Worm (Caenorhabditis elegans) whole organism, mixed stage, embryonic: Measurements from ENCODE around the gene Y77E11A.16.

Source experiments
- M03D4.4 ChIP-seq: sonication (generic microtip); optimal IDR thresholded peaks from 2 replicates; lab custom pipeline; 2017; ENCODE audit warnings: mild to moderate bottlenecking, missing genetic modification characterization, missing compliant biosample characterization
- bed-3 ChIP-seq: fragments of 200-800 bp; sonication (Bioruptor generic); optimal IDR thresholded peaks from 3 replicates; lab custom pipeline; 2018; ENCODE audit warnings: mild to moderate bottlenecking, missing genetic modification characterization, moderate library complexity, missing compliant biosample characterization
- blmp-1 ChIP-seq: fragments of 150-350 bp; optimal IDR thresholded peaks from 2 replicates; lab custom pipeline; 2014; ENCODE audit warnings: missing biosample characterization, missing genetic modification characterization
- ceh-43 ChIP-seq: fragments of 200-800 bp; sonication (Bioruptor generic); optimal IDR thresholded peaks from 2 replicates; lab custom pipeline; 2018; ENCODE audit warnings: mild to moderate bottlenecking, missing genetic modification characterization, moderate library complexity, missing compliant biosample characterization
- ceh-83 ChIP-seq: fragments of 200-800 bp; sonication (Bioruptor generic); optimal IDR thresholded peaks from 2 replicates; lab custom pipeline; 2018; ENCODE audit warnings: mild to moderate bottlenecking, missing genetic modification characterization, missing compliant biosample characterization
- ces-1 ChIP-seq: fragments of 150-350 bp; optimal IDR thresholded peaks from 2 replicates; lab custom pipeline; 2014; ENCODE audit warnings: missing biosample characterization, missing genetic modification reagents, missing genetic modification characterization
- cnd-1 ChIP-seq: fragments of 200-800 bp; sonication (Bioruptor generic); optimal IDR thresholded peaks from 2 replicates; lab custom pipeline; 2018; ENCODE audit warnings: mild to moderate bottlenecking, missing genetic modification characterization, missing compliant biosample characterization
- drap-1 ChIP-seq: fragments of 200-800 bp; sonication (Bioruptor generic); optimal IDR thresholded peaks from 3 replicates; lab custom pipeline; 2018; ENCODE audit warnings: mild to moderate bottlenecking, missing genetic modification characterization, missing compliant biosample characterization
- elt-1 ChIP-seq: sonication (generic microtip); optimal IDR thresholded peaks from 2 replicates; lab custom pipeline; 2017; ENCODE audit warnings: missing genetic modification characterization, mild to moderate bottlenecking, missing compliant biosample characterization, antibody characterized with exemption, moderate library complexity, borderline replicate concordance; ENCODE audit not compliant: insufficient read depth
- elt-3 ChIP-seq: fragments of 150-350 bp; optimal IDR thresholded peaks from 2 replicates; lab custom pipeline; 2014; ENCODE audit warnings: missing biosample characterization, missing genetic modification characterization
- flh-1 ChIP-seq: fragments of 200-800 bp; sonication (Bioruptor generic); optimal IDR thresholded peaks from 2 replicates; lab custom pipeline; 2018; ENCODE audit warnings: mild to moderate bottlenecking, missing genetic modification characterization, moderate library complexity, missing compliant biosample characterization
- ham-2 ChIP-seq: fragments of 200-800 bp; sonication (Bioruptor generic); optimal IDR thresholded peaks from 2 replicates; lab custom pipeline; 2018; ENCODE audit warnings: mild to moderate bottlenecking, missing genetic modification characterization, missing compliant biosample characterization
- hlh-1 ChIP-seq: fragments of 150-350 bp; optimal IDR thresholded peaks from 2 replicates; lab custom pipeline; 2014; ENCODE audit warnings: missing biosample characterization, missing genetic modification reagents, missing genetic modification characterization
- lin-13 ChIP-seq: fragments of 150-350 bp; optimal IDR thresholded peaks from 2 replicates; lab custom pipeline; 2014; ENCODE audit warnings: missing biosample characterization, missing genetic modification characterization
- lsy-2 ChIP-seq: fragments of 150-350 bp; optimal IDR thresholded peaks from 2 replicates; lab custom pipeline; 2014; ENCODE audit warnings: missing biosample characterization, missing genetic modification characterization
- mab-5 ChIP-seq: fragments of 150-350 bp; optimal IDR thresholded peaks from 2 replicates; lab custom pipeline; 2014; ENCODE audit warnings: missing biosample characterization, missing genetic modification characterization
- nhr-12 ChIP-seq: fragments of 150-350 bp; optimal IDR thresholded peaks from 2 replicates; lab custom pipeline; 2014; ENCODE audit warnings: missing biosample characterization, missing genetic modification characterization
- nhr-2 ChIP-seq: fragments of 150-350 bp; optimal IDR thresholded peaks from 2 replicates; lab custom pipeline; 2014; ENCODE audit warnings: missing biosample characterization, missing genetic modification characterization
- nhr-237 ChIP-seq: fragments of 150-350 bp; optimal IDR thresholded peaks from 2 replicates; lab custom pipeline; 2014; ENCODE audit warnings: missing biosample characterization, missing genetic modification characterization
- nhr-28 ChIP-seq: fragments of 150-350 bp; optimal IDR thresholded peaks from 2 replicates; lab custom pipeline; 2014; ENCODE audit warnings: missing biosample characterization, missing genetic modification characterization
- nhr-76 ChIP-seq: sonication (generic microtip); optimal IDR thresholded peaks from 2 replicates; lab custom pipeline; 2017; ENCODE audit warnings: missing biosample characterization, missing genetic modification characterization
- pha-4 ChIP-seq: fragments of 150-350 bp; optimal IDR thresholded peaks from 2 replicates; lab custom pipeline; 2018; ENCODE audit warnings: missing biosample characterization, missing genetic modification reagents, missing genetic modification characterization
- sem-2 ChIP-seq: fragments of 200-800 bp; sonication (Bioruptor generic); optimal IDR thresholded peaks from 2 replicates; lab custom pipeline; 2018; ENCODE audit warnings: mild to moderate bottlenecking, missing genetic modification characterization, missing compliant biosample characterization
- sptf-1 ChIP-seq: sonication (generic microtip); optimal IDR thresholded peaks from 2 replicates; lab custom pipeline; 2017; ENCODE audit warnings: mild to moderate bottlenecking, missing genetic modification characterization, moderate library complexity, missing compliant biosample characterization
- tbx-8 ChIP-seq: fragments of 200-800 bp; sonication (Bioruptor generic); optimal IDR thresholded peaks from 2 replicates; lab custom pipeline; 2018; ENCODE audit warnings: mild to moderate bottlenecking, missing genetic modification characterization, moderate library complexity, missing compliant biosample characterization
- unc-39 ChIP-seq: fragments of 150-350 bp; optimal IDR thresholded peaks from 2 replicates; lab custom pipeline; 2014; ENCODE audit warnings: missing biosample characterization, missing genetic modification characterization
- unc-62 ChIP-seq: fragments of 150-350 bp; optimal IDR thresholded peaks from 2 replicates; lab custom pipeline; 2014; ENCODE audit warnings: missing biosample characterization, missing genetic modification reagents, missing genetic modification characterization
- zip-8 ChIP-seq: fragments of 150-350 bp; optimal IDR thresholded peaks from 2 replicates; lab custom pipeline; 2014; ENCODE audit warnings: missing biosample characterization, missing genetic modification characterization

Gene Y77E11A.16

DNA sequence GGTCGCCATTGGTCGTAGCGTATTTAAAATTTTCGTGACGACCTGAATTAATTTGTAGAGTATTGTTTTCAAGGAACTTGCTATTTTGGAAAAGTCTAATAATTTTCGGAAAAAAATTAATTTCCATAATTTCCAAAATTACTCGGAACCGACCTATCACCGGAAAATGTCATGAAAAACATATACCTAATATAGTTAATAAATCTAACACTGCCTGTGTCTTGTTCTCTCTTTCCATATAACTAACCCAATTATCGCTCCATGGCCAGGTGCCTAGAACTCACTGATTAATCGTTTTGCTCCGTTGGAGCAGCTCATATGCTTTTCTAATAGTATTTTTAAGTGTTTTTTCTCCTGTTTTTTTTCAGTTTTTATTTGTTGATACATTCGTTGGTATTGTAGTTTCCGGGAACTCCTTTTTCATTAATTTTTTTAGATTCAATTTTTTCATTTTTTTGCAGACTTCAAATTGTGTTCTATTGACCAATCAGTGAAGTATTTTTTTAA, at the start of gene Y77E11A.16:
Gene Y77E11A.16, plus strand, starts transcription at position 457 of the 507 bp plus-strand sequence.
- no peak for TF ChIP-seq lin-13 (tag; lab: Kevin White, UChicago)
- no peak for TF ChIP-seq blmp-1 (tag; lab: Kevin White, UChicago)
- TF ChIP-seq lsy-2, result no peak
- TF ChIP-seq hlh-1 (tag; lab: Kevin White, UChicago), result no peak
- TF ChIP-seq elt-1 (tag; lab: Kevin White, UChicago), result no peak
- no peak for TF ChIP-seq sem-2 (GFP tag; lab: Kevin White, UChicago)
- no peak for TF ChIP-seq flh-1 (GFP tag; lab: Kevin White, UChicago)
- TF ChIP-seq ham-2 (GFP tag; lab: Kevin White, UChicago), result no peak
- no peak for TF ChIP-seq unc-39 (tag; lab: Kevin White, UChicago)
- TF ChIP-seq zip-8 (tag; lab: Kevin White, UChicago), result no peak
- no peak for TF ChIP-seq mab-5 (tag; lab: Kevin White, UChicago)
- no peak for TF ChIP-seq ces-1 (GFP tag; lab: Kevin White, UChicago)
- no peak for TF ChIP-seq M03D4.4 (tag; lab: Kevin White, UChicago)
- TF ChIP-seq tbx-8 (GFP tag; lab: Kevin White, UChicago), result no peak
- no peak for TF ChIP-seq nhr-28 (tag; lab: Kevin White, UChicago)
- TF ChIP-seq sptf-1 (tag; lab: Kevin White, UChicago), result no peak
- no peak for TF ChIP-seq unc-62 (GFP tag; lab: Kevin White, UChicago)
- TF ChIP-seq ceh-43 (GFP tag; lab: Kevin White, UChicago), result no peak
- no peak for TF ChIP-seq pha-4
- no peak for TF ChIP-seq cnd-1 (tag; lab: Kevin White, UChicago)
- TF ChIP-seq, all 35 proteins: peak for 0

DNA sequence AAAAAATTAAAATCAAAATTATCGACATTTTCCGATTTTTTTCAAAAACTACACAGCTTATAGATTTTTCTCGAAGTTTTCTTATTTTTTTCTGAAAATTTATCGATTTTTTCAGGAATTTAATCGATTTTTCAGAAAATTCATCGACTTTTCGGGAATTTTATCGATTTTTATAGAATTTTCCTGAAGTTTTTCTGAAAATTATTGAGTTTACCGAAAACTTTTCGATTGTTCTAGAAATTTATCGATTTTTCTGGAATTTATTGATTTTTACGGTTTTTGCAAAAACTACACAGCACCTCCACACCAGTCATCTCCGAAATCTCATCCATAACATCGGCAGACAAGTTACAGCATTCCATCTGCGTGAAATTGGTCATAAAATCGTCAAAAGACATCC, 47.6 kb upstream of the Y77E11A.16 start:
- TF ChIP-seq flh-1 (GFP tag; lab: Kevin White, UChicago) (no peak), nhr-2 (tag; lab: Kevin White, UChicago) (no peak), sem-2 (GFP tag; lab: Kevin White, UChicago) (no peak), hlh-1 (tag; lab: Kevin White, UChicago) (no peak), bed-3 (GFP tag; lab: Kevin White, UChicago) (no peak), tbx-8 (GFP tag; lab: Kevin White, UChicago) (no peak), drap-1 (GFP tag; lab: Kevin White, UChicago) (no peak), unc-62 (GFP tag; lab: Kevin White, UChicago) (no peak), elt-3 (tag; lab: Kevin White, UChicago) (no peak)
- TF ChIP-seq, all 35 proteins: peak for 0

DNA sequence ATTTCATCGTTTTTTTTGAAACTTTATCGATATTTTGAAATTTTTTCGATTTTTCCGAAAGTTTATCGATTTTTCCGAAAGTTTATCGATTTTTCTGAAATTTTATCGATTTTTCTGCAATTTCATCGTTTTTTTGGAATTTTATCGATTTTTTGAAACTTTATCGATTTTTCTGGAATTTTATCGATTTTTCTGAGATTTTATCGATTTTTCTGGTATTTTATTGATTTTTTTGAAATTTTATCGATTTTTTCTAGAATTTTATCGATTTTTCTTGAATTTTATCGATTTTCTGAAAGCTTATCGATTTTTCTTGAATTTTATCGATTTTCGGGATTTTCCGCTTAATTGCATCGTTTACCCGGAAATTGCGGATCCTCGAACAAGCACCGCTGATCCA, 41.7 kb upstream of the Y77E11A.16 start:
- no peak for TF ChIP-seq ceh-83 (GFP tag; lab: Kevin White, UChicago)
- TF ChIP-seq mab-5 (tag; lab: Kevin White, UChicago), result no peak
- TF ChIP-seq zip-8 (tag; lab: Kevin White, UChicago), result no peak
- TF ChIP-seq ces-1 (GFP tag; lab: Kevin White, UChicago), result no peak
- TF ChIP-seq ceh-43 (GFP tag; lab: Kevin White, UChicago), result no peak
- TF ChIP-seq nhr-12 (tag; lab: Kevin White, UChicago), result no peak
- no peak for TF ChIP-seq cnd-1 (tag; lab: Kevin White, UChicago)

DNA sequence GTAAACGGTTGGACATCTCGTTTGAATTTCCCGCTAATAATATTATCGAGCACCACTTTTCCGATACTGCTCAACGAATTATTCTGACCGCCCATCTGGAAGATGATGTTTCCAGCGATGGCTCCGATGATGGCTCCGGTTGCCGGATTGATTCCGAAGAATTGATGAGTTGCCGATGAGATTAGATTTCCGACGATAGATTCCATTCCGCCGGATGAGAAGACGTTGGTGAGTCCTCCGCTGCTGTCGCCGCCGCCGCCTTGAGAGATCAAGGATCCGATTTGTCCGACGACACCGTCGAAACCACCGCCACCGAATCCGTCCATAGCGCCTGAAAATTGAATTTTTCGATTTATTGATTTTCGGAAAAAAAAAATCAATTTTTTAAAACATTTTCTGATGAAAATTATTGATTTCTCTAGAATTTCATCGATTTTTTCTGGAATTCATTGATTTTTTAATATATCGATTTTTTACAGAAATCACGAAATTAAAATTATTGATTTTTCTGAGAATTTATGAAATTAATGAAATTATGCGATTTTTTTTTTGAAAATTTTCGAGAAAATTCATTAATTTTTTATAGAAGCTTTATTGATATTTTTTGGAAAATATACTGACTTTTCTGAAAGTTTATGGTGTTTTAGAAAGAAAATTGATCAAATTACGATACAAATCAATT, 41.1 kb upstream of the Y77E11A.16 start:
- TF ChIP-seq lsy-2 (no peak), ces-1 (GFP tag; lab: Kevin White, UChicago) (no peak), nhr-237 (tag; lab: Kevin White, UChicago) (no peak)
- TF ChIP-seq, all 35 proteins: peak for 0

DNA sequence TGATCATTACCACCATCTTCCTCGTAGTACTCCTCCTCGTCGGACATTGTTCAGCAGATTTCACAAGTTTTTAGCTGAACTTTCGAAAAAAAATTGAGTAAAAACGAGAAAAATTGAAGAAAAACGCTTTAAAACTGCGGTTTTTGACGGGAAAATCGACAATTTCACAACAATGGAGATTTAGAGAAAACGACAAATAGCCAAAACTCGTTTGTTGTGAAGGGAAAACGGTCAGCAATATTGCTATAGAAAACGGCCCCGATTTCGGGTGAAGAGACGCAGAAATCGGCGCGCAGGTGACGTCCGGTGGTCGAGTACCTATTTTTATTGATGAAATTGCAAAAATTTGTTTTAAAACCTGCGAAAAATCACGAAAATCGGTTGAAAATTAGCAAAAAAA, 39.3 kb upstream of the Y77E11A.16 start, which contains the start of gene clp-7:
Gene clp-7, minus strand, starts transcription at position 47 of the 400 bp plus-strand sequence.
- TF ChIP-seq mab-5 (tag; lab: Kevin White, UChicago), result no peak
- TF ChIP-seq nhr-76 (tag; lab: Kevin White, UChicago), result no peak
- TF ChIP-seq hlh-1 (tag; lab: Kevin White, UChicago), result peak; percentile 22
